Worm (Caenorhabditis elegans): ENCODE data around the gene C08E8.2.

The C08E8.2 gene

DNA sequence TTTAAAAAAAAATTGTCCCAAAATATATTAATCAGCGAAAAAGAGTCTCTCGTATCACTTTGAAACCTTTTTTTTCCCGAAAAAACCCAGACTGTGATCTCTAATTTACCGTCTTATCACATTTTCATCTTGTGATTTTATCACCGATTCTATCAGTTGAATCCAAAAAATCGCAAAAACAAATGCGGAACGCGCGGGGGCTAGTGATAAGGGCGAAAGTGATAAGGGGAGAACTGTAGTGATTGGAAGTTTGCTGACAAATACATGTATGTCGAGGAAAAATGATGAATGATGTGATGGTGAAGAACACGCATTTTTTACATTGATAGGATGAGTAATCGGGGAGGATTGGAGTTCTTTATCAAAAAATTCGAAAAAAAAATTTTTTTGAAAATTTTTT is 9.6 kb downstream of the C08E8.2 start (continued):
- no peak for TF ChIP-seq ama-1 (optimal IDR thresholded peaks at IDR 0.05)
- no peak for TF ChIP-seq ZK546.5 (tag; optimal IDR thresholded peaks at IDR 0.05)
- TF ChIP-seq ztf-1 (GFP tag; conservative IDR thresholded peaks at IDR 0.05), result no peak
- TF ChIP-seq peb-1 (tag; optimal IDR thresholded peaks at IDR 0.05), result no peak
- TF ChIP-seq gmeb-1 (tag; optimal IDR thresholded peaks at IDR 0.05), result peak; percentile 76
- TF ChIP-seq mbf-1 (tag; optimal IDR thresholded peaks at IDR 0.05), result no peak
- TF ChIP-seq skn-1 (tag; optimal IDR thresholded peaks at IDR 0.05), result peak; percentile 96
- TF ChIP-seq nhr-6 (tag; optimal IDR thresholded peaks at IDR 0.05), result no peak

DNA sequence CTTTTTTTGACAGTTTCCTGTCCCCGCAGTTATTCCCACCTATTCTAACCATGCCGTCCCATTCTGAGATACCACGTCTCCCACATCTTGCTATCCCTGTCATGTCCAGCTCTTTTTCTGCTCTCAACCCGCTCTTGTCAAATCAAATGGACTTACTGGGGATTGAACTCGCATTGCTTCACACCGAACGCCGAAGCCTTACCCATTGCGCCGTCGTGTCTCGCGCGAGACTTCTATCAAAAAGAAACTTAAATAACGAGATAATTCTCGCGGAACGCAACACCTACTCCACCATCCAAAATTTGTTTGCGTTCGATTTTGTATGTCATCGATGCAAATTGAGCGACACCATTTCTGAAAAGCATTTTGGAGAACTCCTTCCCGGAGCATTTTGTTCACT is 11.4 kb downstream of the C08E8.2 start:
- TF ChIP-seq peb-1 (tag; optimal IDR thresholded peaks at IDR 0.05), result no peak
- no peak for TF ChIP-seq lin-39 (tag; optimal IDR thresholded peaks at IDR 0.05)
- TF ChIP-seq unc-55 (GFP tag; optimal IDR thresholded peaks at IDR 0.05), result no peak
- TF ChIP-seq mdl-1 (tag; optimal IDR thresholded peaks at IDR 0.05), result no peak
- TF ChIP-seq zag-1 (tag; optimal IDR thresholded peaks at IDR 0.05), result no peak
- TF ChIP-seq sma-9 (GFP tag; optimal IDR thresholded peaks at IDR 0.05), result no peak
- TF ChIP-seq sma-9 (tag; optimal IDR thresholded peaks at IDR 0.05), result no peak

DNA sequence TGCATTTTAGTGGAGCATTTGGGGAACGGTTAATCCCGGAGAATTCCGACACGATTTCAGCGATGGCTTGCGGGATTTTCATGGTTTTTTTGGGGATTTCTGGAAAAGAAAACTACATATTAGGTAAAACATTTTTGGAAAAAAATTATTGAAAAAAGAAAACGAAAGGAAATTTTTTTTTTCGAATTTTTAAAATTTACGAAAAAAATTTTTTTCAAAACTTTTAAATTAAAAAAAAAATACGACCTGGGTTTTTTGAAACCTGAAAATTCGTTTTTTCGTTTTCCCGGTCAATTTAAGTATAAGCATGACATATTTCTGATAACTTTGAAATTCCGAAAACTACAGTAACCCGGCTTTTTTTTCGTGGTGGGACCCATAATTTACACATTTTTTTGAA is 15.8 kb downstream of the C08E8.2 start, which contains the start of gene C08E8.10:
TSS of gene C08E8.10 (minus strand) at position 101 of the 400 bp plus-strand sequence.
- no peak for TF ChIP-seq lin-13 (GFP tag; optimal IDR thresholded peaks at IDR 0.05)
- no peak for TF ChIP-seq C34F6.9 (tag; optimal IDR thresholded peaks at IDR 0.05)
- no peak for TF ChIP-seq zag-1 (tag; optimal IDR thresholded peaks at IDR 0.05)
- TF ChIP-seq blmp-1 (tag; optimal IDR thresholded peaks at IDR 0.05; ENCODE audit: insufficient read depth), result no peak
- TF ChIP-seq peb-1 (tag; optimal IDR thresholded peaks at IDR 0.05), result no peak
- TF ChIP-seq mbf-1 (tag; optimal IDR thresholded peaks at IDR 0.05), result no peak
- no peak for TF ChIP-seq nhr-23 (tag; optimal IDR thresholded peaks at IDR 0.05)
- TF ChIP-seq gmeb-1 (tag; optimal IDR thresholded peaks at IDR 0.05), result no peak
- TF ChIP-seq Y55F3AM.14 (GFP tag; optimal IDR thresholded peaks at IDR 0.05), result no peak
- no peak for TF ChIP-seq ceh-82 (tag; optimal IDR thresholded peaks at IDR 0.05)
- TF ChIP-seq nhr-11 (tag; optimal IDR thresholded peaks at IDR 0.05), result no peak
- no peak for TF ChIP-seq elt-1 (tag; optimal IDR thresholded peaks at IDR 0.05)
- TF ChIP-seq lin-11 (tag; optimal IDR thresholded peaks at IDR 0.05), result no peak
- TF ChIP-seq ztf-1 (GFP tag; conservative IDR thresholded peaks at IDR 0.05), result no peak
- no peak for TF ChIP-seq ama-1 (optimal IDR thresholded peaks at IDR 0.05)
- no peak for TF ChIP-seq ztf-4 (tag; optimal IDR thresholded peaks at IDR 0.05)
- TF ChIP-seq unc-55 (GFP tag; optimal IDR thresholded peaks at IDR 0.05), result no peak
- no peak for TF ChIP-seq crh-2 (tag; optimal IDR thresholded peaks at IDR 0.05)
- no peak for TF ChIP-seq R02D3.7 (tag; optimal IDR thresholded peaks at IDR 0.05)
- no peak for TF ChIP-seq nhr-12 (tag; optimal IDR thresholded peaks at IDR 0.05)

DNA sequence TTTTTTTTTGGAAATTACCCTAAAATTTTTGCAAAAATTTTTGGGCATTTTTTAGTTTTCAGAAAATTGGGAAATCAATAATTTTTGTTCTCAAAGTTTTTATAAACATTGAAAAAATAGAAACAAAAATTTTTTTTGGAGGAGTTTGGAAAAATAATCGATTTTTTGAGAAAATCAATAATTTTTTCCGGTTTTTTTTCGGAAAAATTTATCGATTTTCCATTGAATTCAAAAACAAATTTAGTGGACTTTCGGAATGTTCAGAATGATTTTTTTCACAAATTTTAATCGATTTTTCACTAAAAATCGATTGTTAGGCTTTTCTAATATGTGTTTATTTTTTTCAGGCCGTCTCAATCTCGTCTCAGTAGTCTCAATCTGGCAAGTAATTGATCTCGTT is 18.0 kb downstream of the C08E8.2 start:
- no peak for TF ChIP-seq zag-1 (tag; optimal IDR thresholded peaks at IDR 0.05)

DNA sequence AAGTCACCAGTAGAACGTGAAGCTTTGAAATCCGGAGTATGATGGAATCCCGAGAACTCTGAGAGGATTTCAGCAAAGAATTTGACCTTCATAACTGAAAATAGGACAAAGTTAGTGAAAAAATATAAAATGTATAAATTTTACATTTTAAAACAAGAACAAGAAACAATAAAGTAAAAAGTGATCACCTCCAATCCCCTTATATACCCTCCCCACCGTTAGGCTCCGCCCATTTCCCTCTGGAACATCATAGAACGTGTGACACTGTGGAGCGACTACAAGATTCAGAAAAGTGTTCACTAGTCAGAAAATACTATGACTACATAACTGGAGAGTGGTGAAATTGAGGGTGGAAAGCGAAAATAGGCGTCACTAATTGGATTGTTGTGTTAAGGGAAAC is 24.6 kb downstream of the C08E8.2 start, which contains the start of gene B0462.4:
TSS of gene B0462.4 (minus strand) at position 101 of the 400 bp plus-strand sequence.
- TF ChIP-seq unc-62 (GFP tag; optimal IDR thresholded peaks at IDR 0.05) (no peak), ama-1 (optimal IDR thresholded peaks at IDR 0.05) (no peak), nhr-237 (tag; optimal IDR thresholded peaks at IDR 0.05) (no peak), peb-1 (tag; optimal IDR thresholded peaks at IDR 0.05) (no peak), C34F6.9 (tag; optimal IDR thresholded peaks at IDR 0.05) (no peak), F13H6.1 (tag; optimal IDR thresholded peaks at IDR 0.05) (no peak)

DNA sequence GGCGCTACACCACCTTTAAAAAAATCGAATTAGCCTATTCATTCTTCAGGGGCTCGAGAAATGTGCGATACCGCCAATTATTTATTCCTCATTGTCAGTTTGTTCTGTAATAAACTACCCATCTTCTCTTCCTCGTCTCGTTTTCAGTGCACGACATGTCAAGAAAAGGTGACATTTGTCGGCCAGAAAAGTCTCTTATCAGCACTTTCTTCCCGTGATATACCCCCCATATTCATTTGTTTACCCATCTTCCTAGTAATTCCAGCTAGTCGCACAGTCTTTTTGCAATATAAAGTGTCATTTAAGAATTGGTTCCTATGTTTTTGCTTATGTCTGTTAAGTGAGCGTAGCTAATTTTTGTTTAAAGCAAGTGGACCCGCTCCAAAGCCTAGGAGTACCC is 31.1 kb downstream of the C08E8.2 start:
- no peak for TF ChIP-seq crh-2 (tag; optimal IDR thresholded peaks at IDR 0.05)
- TF ChIP-seq fos-1 (tag; optimal IDR thresholded peaks at IDR 0.05), result peak; percentile 70
- TF ChIP-seq skn-1 (tag; optimal IDR thresholded peaks at IDR 0.05), result peak; percentile 11
- TF ChIP-seq blmp-1 (tag; optimal IDR thresholded peaks at IDR 0.05; ENCODE audit: insufficient read depth), result no peak

DNA sequence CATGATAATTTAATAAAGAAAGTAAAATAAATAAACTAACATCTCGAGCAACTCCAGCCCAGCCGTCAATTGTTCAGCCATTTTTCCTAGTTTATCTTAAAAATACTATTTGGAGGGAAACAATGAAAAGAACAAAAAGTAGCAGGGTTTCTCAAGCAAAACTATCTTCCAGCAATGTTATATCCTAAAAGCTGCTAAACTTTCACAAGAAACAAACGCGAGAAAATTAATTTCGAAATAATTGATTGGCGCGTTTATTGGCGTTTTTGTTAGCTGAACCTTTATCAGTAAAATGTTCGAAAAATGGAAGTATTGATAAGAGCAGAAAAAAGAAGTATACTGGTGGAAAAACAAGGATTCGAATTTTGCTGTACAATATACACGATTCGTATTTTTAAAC is 32.4 kb downstream of the C08E8.2 start, which contains the start of gene B0462.5:
TSS of gene B0462.5 (minus strand) at position 101 of the 400 bp plus-strand sequence.
- TF ChIP-seq nhr-11 (tag; optimal IDR thresholded peaks at IDR 0.05) (no peak), zag-1 (tag; optimal IDR thresholded peaks at IDR 0.05) (no peak), mbf-1 (tag; optimal IDR thresholded peaks at IDR 0.05) (no peak), fos-1 (tag; optimal IDR thresholded peaks at IDR 0.05) (peak; percentile 35), unc-39 (tag; optimal IDR thresholded peaks at IDR 0.05) (no peak), sma-3 (GFP tag; optimal IDR thresholded peaks at IDR 0.05) (no peak)

Data from whole organism, L2 larva.